Fruit fly (Drosophila melanogaster): Measurements from ENCODE around the gene CG4619.
A peak's percentile ranks its signal among the peaks of the same experiment; 100 is the strongest.

Gene CG4619

dm6 chr2L:9947265-9947664 lies 8.6 kb downstream of the CG4619 start, which contains the start of gene CG5853 (continued):
- no peak for TF ChIP-seq CG4404 (GFP tag; IDR thresholded peaks at IDR 0.05)
- TF ChIP-seq CoRest (tag; optimal IDR thresholded peaks at IDR 0.05), result no peak
- no peak for TF ChIP-seq CG33213 (GFP tag; optimal IDR thresholded peaks at IDR 0.05)
- TF ChIP-seq CG18619 (GFP tag; optimal IDR thresholded peaks at IDR 0.05), result no peak
- TF ChIP-seq Fer3 (tag; optimal IDR thresholded peaks at IDR 0.05), result peak; percentile 21
- no peak for TF ChIP-seq fd96Cb (tag; optimal IDR thresholded peaks at IDR 0.05)
- no peak for TF ChIP-seq Hand (GFP tag; optimal IDR thresholded peaks at IDR 0.05)
- no peak for TF ChIP-seq Sry-δ (GFP tag; optimal IDR thresholded peaks at IDR 0.05)
- no peak for TF ChIP-seq prd (optimal IDR thresholded peaks at IDR 0.05)
- no peak for TF ChIP-seq prd (GFP tag; IDR thresholded peaks at IDR 0.05)
- no peak for TF ChIP-seq vvl (GFP tag; IDR thresholded peaks at IDR 0.05)
- no peak for TF ChIP-seq Gsc (GFP tag; IDR thresholded peaks at IDR 0.05)
- no peak for TF ChIP-seq fru (optimal IDR thresholded peaks at IDR 0.05)
- no peak; the same call in 2 of the 3 replicates for TF ChIP-seq row (GFP tag; IDR thresholded peaks at IDR 0.05)
- no peak for TF ChIP-seq Vsx1 (GFP tag; optimal IDR thresholded peaks at IDR 0.05)
- no peak for TF ChIP-seq Hr51 (GFP tag; optimal IDR thresholded peaks at IDR 0.05)
- TF ChIP-seq Antp (GFP tag; optimal IDR thresholded peaks at IDR 0.05), result no peak
- no peak for TF ChIP-seq sima (GFP tag; optimal IDR thresholded peaks at IDR 0.05)
- no peak for TF ChIP-seq klu (GFP tag; IDR thresholded peaks at IDR 0.05)
- no peak for TF ChIP-seq CG4282 (GFP tag; optimal IDR thresholded peaks at IDR 0.05)
- peak; percentile 36 for TF ChIP-seq caup (GFP tag; optimal IDR thresholded peaks at IDR 0.05; ENCODE audit: severe bottlenecking)
- peak; percentile 83 for TF ChIP-seq CG13894 (tag; optimal IDR thresholded peaks at IDR 0.05)
- no peak for TF ChIP-seq knrl (GFP tag; IDR thresholded peaks at IDR 0.05; ENCODE audit: partially characterized antibody)
- TF ChIP-seq Ptx1 (GFP tag; IDR thresholded peaks at IDR 0.05), result no peak
- TF ChIP-seq CG6254 (GFP tag; optimal IDR thresholded peaks at IDR 0.05), result no peak
- no peak for TF ChIP-seq CG2678 (tag; optimal IDR thresholded peaks at IDR 0.05)
- no peak for TF ChIP-seq tgo (GFP tag; IDR thresholded peaks at IDR 0.05)
- TF ChIP-seq oc (tag; optimal IDR thresholded peaks at IDR 0.05), result no peak
- no peak for TF ChIP-seq dpn (GFP tag; optimal IDR thresholded peaks at IDR 0.05)
- 0 out of 2 replicates have a peak, but pooled peaks have one; percentile 14 for TF ChIP-seq HLH3B (GFP tag; IDR thresholded peaks at IDR 0.05)
- TF ChIP-seq Nf-YB (GFP tag; optimal IDR thresholded peaks at IDR 0.05), result no peak
- TF ChIP-seq Dbx (GFP tag; IDR thresholded peaks at IDR 0.05), result 0 out of 3 replicates have a peak, but pooled peaks have one; percentile 39
- no peak for TF ChIP-seq CG11398 (GFP tag; optimal IDR thresholded peaks at IDR 0.05)
- TF ChIP-seq Hr78 (GFP tag; optimal IDR thresholded peaks at IDR 0.05), result no peak
- no peak for TF ChIP-seq HLHmδ (GFP tag; optimal IDR thresholded peaks at IDR 0.05)
- no peak for TF ChIP-seq nau (GFP tag; optimal IDR thresholded peaks at IDR 0.05)
- no peak for TF ChIP-seq btn (GFP tag; optimal IDR thresholded peaks at IDR 0.05)
- TF ChIP-seq CG9437 (GFP tag; optimal IDR thresholded peaks at IDR 0.05), result no peak
- no peak for TF ChIP-seq Hmx (GFP tag; optimal IDR thresholded peaks at IDR 0.05)
- TF ChIP-seq cwo (GFP tag; optimal IDR thresholded peaks at IDR 0.05), result peak; percentile 19
- TF ChIP-seq fd102C (GFP tag; optimal IDR thresholded peaks at IDR 0.05), result no peak
- no peak for TF ChIP-seq CG14860 (GFP tag; IDR thresholded peaks at IDR 0.05; ENCODE audit: partially characterized antibody)
- TF ChIP-seq CG6765 (GFP tag; optimal IDR thresholded peaks at IDR 0.05), result no peak
- TF ChIP-seq gro (GFP tag; optimal IDR thresholded peaks at IDR 0.05), result no peak
- TF ChIP-seq CG34224 (GFP tag; IDR thresholded peaks at IDR 0.05; ENCODE audit: partially characterized antibody), result no peak
- no peak for TF ChIP-seq D (optimal IDR thresholded peaks at IDR 0.05)
- TF ChIP-seq D (GFP tag; optimal IDR thresholded peaks at IDR 0.05), result no peak
- TF ChIP-seq ftz-f1 (GFP tag; optimal IDR thresholded peaks at IDR 0.05), result peak; percentile 35
- no peak for TF ChIP-seq CG7357 (GFP tag; IDR thresholded peaks at IDR 0.05)
- no peak for TF ChIP-seq ato (GFP tag; IDR thresholded peaks at IDR 0.05; ENCODE audit: partially characterized antibody)
- TF ChIP-seq zen (tag; optimal IDR thresholded peaks at IDR 0.05), result no peak
